Fruit fly (Drosophila melanogaster) whole organism, embryonic: ENCODE measurements around the gene CBP.

ENCODE experiments used
- Atf-2 ChIP-seq: fragments of 200-800 bp; sonication (Bioruptor generic); optimal IDR thresholded peaks from 2 replicates; lab custom pipeline; 2016; ENCODE audit warnings: missing biosample characterization, missing genetic modification characterization
- B-H2 ChIP-seq: fragments of 200-800 bp; sonication (Bioruptor generic); optimal IDR thresholded peaks from 2 replicates; lab custom pipeline; 2018; ENCODE audit warnings: missing biosample characterization, mild to moderate bottlenecking, missing genetic modification characterization
- BEAF-32 ChIP-seq: fragments of 200-800 bp; sonication (Bioruptor generic); optimal IDR thresholded peaks from 3 replicates; lab custom pipeline; 2017; ENCODE audit warnings: missing biosample characterization, missing genetic modification characterization, mild to moderate bottlenecking, moderate library complexity, missing genetic modification reagents
- CG10209 ChIP-seq: fragments of 200-800 bp; sonication (Bioruptor generic); optimal IDR thresholded peaks from 3 replicates; lab custom pipeline; 2017; ENCODE audit warnings: missing biosample characterization, mild to moderate bottlenecking, missing genetic modification characterization, missing genetic modification reagents
- CG11504 ChIP-seq: fragments of 200-800 bp; sonication (Bioruptor generic); optimal IDR thresholded peaks from 3 replicates; lab custom pipeline; 2019; ENCODE audit warnings: missing biosample characterization, mild to moderate bottlenecking, missing genetic modification characterization, moderate library complexity
- CG11723 ChIP-seq: fragments of 200-800 bp; sonication (Bioruptor generic); optimal IDR thresholded peaks from 2 replicates; lab custom pipeline; 2017; ENCODE audit warnings: missing biosample characterization, mild to moderate bottlenecking, missing genetic modification characterization
- CG12155 ChIP-seq: fragments of 200-800 bp; sonication (Bioruptor generic); optimal IDR thresholded peaks from 3 replicates; lab custom pipeline; 2016; ENCODE audit warnings: missing biosample characterization, missing genetic modification characterization
- CG12391 ChIP-seq: fragments of 200-800 bp; sonication (Bioruptor generic); optimal IDR thresholded peaks from 3 replicates; lab custom pipeline; 2018; ENCODE audit warnings: missing biosample characterization, mild to moderate bottlenecking, missing genetic modification characterization, moderate library complexity
- CG16779 ChIP-seq: fragments of 200-800 bp; sonication (Bioruptor generic); IDR thresholded peaks from 2 replicates; pipeline ENCODE4 v1.3.6; 2022; ENCODE audit warnings: missing biosample characterization, missing genetic modification characterization
- CG17359 ChIP-seq: fragments of 200-800 bp; sonication (Bioruptor generic); optimal IDR thresholded peaks from 3 replicates; lab custom pipeline; 2018; ENCODE audit warnings: missing biosample characterization, mild to moderate bottlenecking, missing genetic modification characterization, moderate library complexity
- CG17568 ChIP-seq: fragments of 200-800 bp; sonication (Bioruptor generic); optimal IDR thresholded peaks from 2 replicates; lab custom pipeline; 2018; ENCODE audit warnings: missing biosample characterization, mild to moderate bottlenecking, missing genetic modification characterization, moderate library complexity
- CG17802 ChIP-seq: fragments of 200-800 bp; sonication (Bioruptor generic); optimal IDR thresholded peaks from 2 replicates; lab custom pipeline; 2018; ENCODE audit warnings: missing biosample characterization, mild to moderate bottlenecking, missing genetic modification characterization, moderate library complexity
- CG18599 ChIP-seq: fragments of 200-800 bp; sonication (Bioruptor generic); optimal IDR thresholded peaks from 3 replicates; lab custom pipeline; 2017; ENCODE audit warnings: missing biosample characterization, missing genetic modification characterization, mild to moderate bottlenecking, moderate library complexity, missing genetic modification reagents
- CG2875 ChIP-seq: fragments of 200-800 bp; sonication (Bioruptor generic); optimal IDR thresholded peaks from 2 replicates; lab custom pipeline; 2017; ENCODE audit warnings: missing biosample characterization, mild to moderate bottlenecking, missing genetic modification characterization, missing genetic modification reagents
- CG34422 ChIP-seq: fragments of 200-800 bp; sonication (Bioruptor generic); IDR thresholded peaks from 3 replicates; pipeline ENCODE4 v1.3.6; 2022; ENCODE audit warnings: missing biosample characterization, missing genetic modification characterization
- CG4328 ChIP-seq: fragments of 200-800 bp; sonication (Bioruptor generic); optimal IDR thresholded peaks from 3 replicates; lab custom pipeline; 2017; ENCODE audit warnings: missing biosample characterization, missing genetic modification reagents, missing genetic modification characterization
- CG6175 ChIP-seq: fragments of 200-800 bp; sonication (Bioruptor generic); IDR thresholded peaks from 3 replicates; pipeline ENCODE4 v1.3.6; 2022; ENCODE audit warnings: missing biosample characterization, missing genetic modification characterization
- CG7839 ChIP-seq: fragments of 200-800 bp; sonication (Bioruptor generic); optimal IDR thresholded peaks from 3 replicates; lab custom pipeline; 2018; ENCODE audit warnings: missing biosample characterization, mild to moderate bottlenecking, missing genetic modification characterization, moderate library complexity
- CG8281 ChIP-seq: fragments of 200-800 bp; sonication (Bioruptor generic); optimal IDR thresholded peaks from 2 replicates; lab custom pipeline; 2018; ENCODE audit warnings: missing biosample characterization, mild to moderate bottlenecking, missing genetic modification characterization, moderate library complexity
- CG9797 ChIP-seq: fragments of 200-800 bp; sonication (Bioruptor generic); optimal IDR thresholded peaks from 3 replicates; lab custom pipeline; 2018; ENCODE audit warnings: missing biosample characterization, mild to moderate bottlenecking, missing genetic modification characterization
- Chrac-16 ChIP-seq: fragments of 200-800 bp; sonication (Bioruptor generic); optimal IDR thresholded peaks from 3 replicates; lab custom pipeline; 2016; ENCODE audit warnings: missing biosample characterization, missing genetic modification characterization
- Dfd ChIP-seq, 2 experiments: fragments of >200 bp; optimal IDR thresholded peaks; 2 replicates each; lab custom pipeline; 2017; ENCODE audit warnings: missing biosample characterization in 2 of 2, missing genetic modification characterization in 2 of 2
- Dp ChIP-seq: fragments of 200-800 bp; sonication (Bioruptor generic); optimal IDR thresholded peaks from 2 replicates; lab custom pipeline; 2018; ENCODE audit warnings: missing biosample characterization, mild to moderate bottlenecking, missing genetic modification characterization, moderate library complexity
- Fer2 ChIP-seq: fragments of 200-800 bp; sonication (Bioruptor generic); optimal IDR thresholded peaks from 2 replicates; lab custom pipeline; 2018; ENCODE audit warnings: missing biosample characterization, mild to moderate bottlenecking, missing genetic modification characterization, moderate library complexity
- HLH4C ChIP-seq: fragments of 200-800 bp; sonication (Bioruptor generic); IDR thresholded peaks from 3 replicates; pipeline ENCODE4 v1.3.6; 2022; ENCODE audit warnings: missing biosample characterization, missing genetic modification characterization; ENCODE audit not compliant: partially characterized antibody
- Kr ChIP-seq: fragments of 200-800 bp; sonication (Bioruptor generic); optimal IDR thresholded peaks from 2 replicates; lab custom pipeline; 2017; ENCODE audit warnings: missing biosample characterization, mild to moderate bottlenecking, missing genetic modification characterization
- Myb ChIP-seq: fragments of 200-800 bp; sonication (Bioruptor generic); optimal IDR thresholded peaks from 2 replicates; lab custom pipeline; 2016; ENCODE audit warnings: missing biosample characterization, missing genetic modification characterization
- NK7.1 ChIP-seq: fragments of 200-800 bp; sonication (Bioruptor generic); optimal IDR thresholded peaks from 3 replicates; lab custom pipeline; 2016; ENCODE audit warnings: missing biosample characterization, missing genetic modification characterization
- Optix ChIP-seq: fragments of 200-800 bp; sonication (Bioruptor generic); IDR thresholded peaks from 3 replicates; pipeline ENCODE4 v1.3.6; 2022; ENCODE audit warnings: missing biosample characterization, missing genetic modification characterization
- Rfx ChIP-seq: fragments of 200-800 bp; sonication (Bioruptor generic); IDR thresholded peaks from 2 replicates; pipeline ENCODE4 v1.3.6; 2022; ENCODE audit warnings: missing biosample characterization, missing genetic modification characterization
- amos ChIP-seq: fragments of 200-800 bp; sonication (Bioruptor generic); IDR thresholded peaks from 2 replicates; pipeline ENCODE4 v1.3.6; 2022; ENCODE audit warnings: missing biosample characterization, missing genetic modification characterization; ENCODE audit not compliant: partially characterized antibody
- ash1 ChIP-seq: fragments of 200-800 bp; sonication (Bioruptor generic); optimal IDR thresholded peaks from 2 replicates; lab custom pipeline; 2018; ENCODE audit warnings: missing biosample characterization, mild to moderate bottlenecking, missing genetic modification characterization
- ci ChIP-seq: fragments of 200-800 bp; sonication (Bioruptor generic); IDR thresholded peaks from 3 replicates; pipeline ENCODE4 v1.3.6; 2022; ENCODE audit warnings: missing biosample characterization, missing genetic modification characterization
- dan ChIP-seq: fragments of 200-800 bp; sonication (Bioruptor generic); IDR thresholded peaks from 2 replicates; pipeline ENCODE4 v1.3.6; 2022; ENCODE audit warnings: missing biosample characterization, missing genetic modification characterization
- emc ChIP-seq: fragments of 200-800 bp; sonication (Bioruptor generic); optimal IDR thresholded peaks from 2 replicates; lab custom pipeline; 2016; ENCODE audit warnings: missing biosample characterization, missing genetic modification characterization
- ems ChIP-seq: fragments of 200-800 bp; sonication (Bioruptor generic); optimal IDR thresholded peaks from 3 replicates; lab custom pipeline; 2016; ENCODE audit warnings: missing biosample characterization, missing genetic modification characterization
- gsb ChIP-seq: fragments of 200-800 bp; sonication (Bioruptor generic); IDR thresholded peaks from 2 replicates; pipeline ENCODE4 v1.3.6; 2022; ENCODE audit warnings: missing biosample characterization, missing genetic modification characterization
- kni ChIP-seq: fragments of 200-800 bp; sonication (Bioruptor generic); optimal IDR thresholded peaks from 3 replicates; lab custom pipeline; 2017; ENCODE audit warnings: mild to moderate bottlenecking, missing biosample characterization, missing genetic modification reagents, missing genetic modification characterization
- luna ChIP-seq: fragments of 200-800 bp; sonication (Bioruptor generic); optimal IDR thresholded peaks from 2 replicates; lab custom pipeline; 2016; ENCODE audit warnings: missing biosample characterization, missing genetic modification characterization
- phol ChIP-seq: fragments of 200-800 bp; sonication (Bioruptor generic); optimal IDR thresholded peaks from 3 replicates; lab custom pipeline; 2018; ENCODE audit warnings: missing biosample characterization, mild to moderate bottlenecking, missing genetic modification characterization, moderate library complexity
- pnt ChIP-seq: fragments of 200-800 bp; sonication (Bioruptor generic); optimal IDR thresholded peaks from 3 replicates; lab custom pipeline; 2016; ENCODE audit warnings: missing biosample characterization, missing genetic modification characterization
- repo ChIP-seq: fragments of 200-800 bp; sonication (Bioruptor generic); optimal IDR thresholded peaks from 2 replicates; lab custom pipeline; 2016; ENCODE audit warnings: missing biosample characterization, missing genetic modification characterization
- rib ChIP-seq: fragments of 200-800 bp; sonication (Bioruptor generic); IDR thresholded peaks from 2 replicates; pipeline ENCODE4 v1.3.6; 2022; ENCODE audit warnings: missing biosample characterization, missing genetic modification characterization
- salm ChIP-seq: fragments of 200-800 bp; sonication (Bioruptor generic); optimal IDR thresholded peaks from 2 replicates; lab custom pipeline; 2018; ENCODE audit warnings: missing biosample characterization, mild to moderate bottlenecking, missing genetic modification characterization
- stc ChIP-seq: fragments of 200-800 bp; sonication (Bioruptor generic); IDR thresholded peaks from 2 replicates; pipeline ENCODE4 v1.3.6; 2022; ENCODE audit warnings: missing biosample characterization, missing genetic modification characterization
- tgo ChIP-seq: fragments of 200-800 bp; sonication (Bioruptor generic); IDR thresholded peaks from 3 replicates; pipeline ENCODE4 v1.3.6; 2022; ENCODE audit warnings: missing biosample characterization, missing genetic modification characterization
- usp ChIP-seq: fragments of >200 bp; optimal IDR thresholded peaks from 2 replicates; lab custom pipeline; 2017; ENCODE audit warnings: missing biosample characterization, missing genetic modification characterization
- vnd ChIP-seq: fragments of 200-800 bp; sonication (Bioruptor generic); IDR thresholded peaks from 3 replicates; pipeline ENCODE4 v1.3.6; 2022; ENCODE audit warnings: missing biosample characterization, missing genetic modification characterization; ENCODE audit not compliant: partially characterized antibody
- wor ChIP-seq: fragments of 200-800 bp; sonication (Bioruptor generic); IDR thresholded peaks from 2 replicates; pipeline ENCODE4 v1.3.6; 2022; ENCODE audit warnings: missing biosample characterization, missing genetic modification characterization
- zen2 ChIP-seq: fragments of 200-800 bp; sonication (Bioruptor generic); IDR thresholded peaks from 3 replicates; pipeline ENCODE4 v1.3.6; 2022; ENCODE audit warnings: missing biosample characterization, missing genetic modification characterization; ENCODE audit not compliant: partially characterized antibody

CBP gene

dm6 chrX:7324816-7325246 is 12.3 kb upstream of the CBP start (continued):
- TF ChIP-seq ems (GFP tag; lab: Kevin White, UChicago) (peak; percentile 87), CG9797 (GFP tag; lab: Kevin White, UChicago) (peak; percentile 51), usp (GFP tag; lab: Kevin White, UChicago) (no peak), ci (peak; percentile 98), phol (tag; lab: Kevin White, UChicago) (peak; percentile 97), kni (peak; percentile 88), vnd (GFP tag; lab: Robert Waterston, UW) (no peak), salm (tag; lab: Kevin White, UChicago) (peak; percentile 98), CG8281 (peak; percentile 87), Rfx (GFP tag; lab: Robert Waterston, UW) (peak; percentile 93), CG11504 (tag; lab: Kevin White, UChicago) (peak; percentile 97), Chrac-16 (GFP tag; lab: Kevin White, UChicago) (peak; percentile 96), emc (GFP tag; lab: Kevin White, UChicago) (peak; percentile 28), CG34422 (GFP tag; lab: Robert Waterston, UW) (peak; percentile 96), CG18599 (GFP tag; lab: Kevin White, UChicago) (peak; percentile 96), wor (GFP tag; lab: Robert Waterston, UW) (peak; percentile 93), ash1 (peak; percentile 13), NK7.1 (peak; percentile 66), CG12391 (tag; lab: Kevin White, UChicago) (peak; percentile 98), CG10209 (GFP tag; lab: Kevin White, UChicago) (peak; percentile 96), luna (GFP tag; lab: Kevin White, UChicago) (peak; percentile 17), Myb (GFP tag; lab: Kevin White, UChicago) (peak; percentile 59), Kr (GFP tag; lab: Kevin White, UChicago) (peak; percentile 88), CG11723 (GFP tag; lab: Kevin White, UChicago) (peak; percentile 92), Dp (GFP tag; lab: Kevin White, UChicago) (no peak), amos (GFP tag; lab: Robert Waterston, UW) (no peak), tgo (GFP tag; lab: Robert Waterston, UW) (peak; percentile 95), Optix (GFP tag; lab: Robert Waterston, UW) (peak; percentile 83), pnt (GFP tag; lab: Kevin White, UChicago) (peak; percentile 73), CG2875 (GFP tag; lab: Kevin White, UChicago) (peak; percentile 96), CG16779 (GFP tag; lab: Robert Waterston, UW) (peak; percentile 65), zen2 (GFP tag; lab: Robert Waterston, UW) (no peak), CG6175 (GFP tag; lab: Robert Waterston, UW) (peak; percentile 81), CG7839 (tag; lab: Kevin White, UChicago) (peak; percentile 98), dan (GFP tag; lab: Robert Waterston, UW) (peak; percentile 85; the same call in 1 of the 2 replicates), CG17359 (tag; lab: Kevin White, UChicago) (peak; percentile 98), HLH4C (GFP tag; lab: Robert Waterston, UW) (no peak), Dfd (GFP tag; optimal IDR thresholded peaks at IDR 0.05; lab: Kevin White, UChicago) (no peak), rib (GFP tag; lab: Robert Waterston, UW) (peak; percentile 79), CG12155 (peak; percentile 88), CG17568 (GFP tag; lab: Kevin White, UChicago) (peak; percentile 96), gsb (GFP tag; lab: Robert Waterston, UW) (peak; percentile 80), stc (GFP tag; lab: Robert Waterston, UW) (peak; percentile 95), B-H2 (GFP tag; lab: Kevin White, UChicago) (peak; percentile 71), Fer2 (tag; lab: Kevin White, UChicago) (peak; percentile 73), CG17802 (tag; lab: Kevin White, UChicago) (peak; percentile 72), BEAF-32 (GFP tag; lab: Kevin White, UChicago) (no peak), CG4328 (peak; percentile 91), Atf-2 (GFP tag; lab: Kevin White, UChicago) (peak; percentile 70), repo (GFP tag; lab: Kevin White, UChicago) (peak; percentile 35)
